Worm (Caenorhabditis elegans) whole organism, mixed stage, embryonic: ENCODE measurements around the gene F54F2.14.

Experiments
- blmp-1 ChIP-seq: fragments of 150-350 bp; optimal IDR thresholded peaks from 2 replicates; lab custom pipeline; 2014; ENCODE audit warnings: missing biosample characterization, missing genetic modification characterization
- ces-1 ChIP-seq: fragments of 150-350 bp; optimal IDR thresholded peaks from 2 replicates; lab custom pipeline; 2014; ENCODE audit warnings: missing biosample characterization, missing genetic modification reagents, missing genetic modification characterization
- drap-1 ChIP-seq: fragments of 200-800 bp; sonication (Bioruptor generic); optimal IDR thresholded peaks from 3 replicates; lab custom pipeline; 2018; ENCODE audit warnings: mild to moderate bottlenecking, missing genetic modification characterization, missing compliant biosample characterization
- mab-5 ChIP-seq: fragments of 150-350 bp; optimal IDR thresholded peaks from 2 replicates; lab custom pipeline; 2014; ENCODE audit warnings: missing biosample characterization, missing genetic modification characterization
- mep-1 ChIP-seq: fragments of 150-350 bp; optimal IDR thresholded peaks from 2 replicates; lab custom pipeline; 2017; ENCODE audit warnings: missing biosample characterization, missing genetic modification reagents, missing genetic modification characterization, inconsistent platforms
- nhr-12 ChIP-seq: fragments of 150-350 bp; optimal IDR thresholded peaks from 2 replicates; lab custom pipeline; 2014; ENCODE audit warnings: missing biosample characterization, missing genetic modification characterization
- nhr-76 ChIP-seq: sonication (generic microtip); optimal IDR thresholded peaks from 2 replicates; lab custom pipeline; 2017; ENCODE audit warnings: missing biosample characterization, missing genetic modification characterization
- pha-4 ChIP-seq: fragments of 150-350 bp; optimal IDR thresholded peaks from 2 replicates; lab custom pipeline; 2018; ENCODE audit warnings: missing biosample characterization, missing genetic modification reagents, missing genetic modification characterization
- tbx-8 ChIP-seq: fragments of 200-800 bp; sonication (Bioruptor generic); optimal IDR thresholded peaks from 2 replicates; lab custom pipeline; 2018; ENCODE audit warnings: mild to moderate bottlenecking, missing genetic modification characterization, moderate library complexity, missing compliant biosample characterization
- unc-120 ChIP-seq: sonication (generic microtip); optimal IDR thresholded peaks from 2 replicates; lab custom pipeline; 2017; ENCODE audit warnings: missing genetic modification characterization, missing compliant biosample characterization; ENCODE audit not compliant: poor library complexity, severe bottlenecking
- unc-39 ChIP-seq: fragments of 150-350 bp; optimal IDR thresholded peaks from 2 replicates; lab custom pipeline; 2014; ENCODE audit warnings: missing biosample characterization, missing genetic modification characterization
- unc-62 ChIP-seq: fragments of 150-350 bp; optimal IDR thresholded peaks from 2 replicates; lab custom pipeline; 2014; ENCODE audit warnings: missing biosample characterization, missing genetic modification reagents, missing genetic modification characterization

DNA sequence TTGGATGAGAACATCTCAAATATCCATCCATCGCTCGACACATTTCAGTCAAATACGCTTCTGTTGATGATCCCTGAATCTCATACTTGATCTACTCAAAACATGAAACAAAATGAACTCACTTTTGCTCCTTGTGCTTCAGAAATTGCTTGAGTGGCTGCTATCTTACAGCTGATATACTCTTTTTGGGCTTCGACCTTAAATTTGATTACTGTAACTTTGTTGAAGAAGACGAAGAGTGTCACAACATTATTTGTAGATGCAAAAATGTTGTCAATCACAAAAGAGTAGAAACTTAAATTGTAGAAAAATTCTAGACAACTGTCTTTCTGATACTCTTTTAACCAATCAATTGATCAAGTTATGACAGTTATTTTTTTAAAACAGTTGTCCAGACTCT, 48.8 kb upstream of the F54F2.14 start:
- TF ChIP-seq drap-1: no peak
- no peak for TF ChIP-seq pha-4 (tag; lab: Kevin White, UChicago)
- TF ChIP-seq blmp-1 (tag; lab: Kevin White, UChicago): no peak
- TF ChIP-seq tbx-8 (GFP tag; lab: Kevin White, UChicago): no peak
- no peak for TF ChIP-seq unc-39 (tag; lab: Kevin White, UChicago)
- TF ChIP-seq nhr-12 (tag; lab: Kevin White, UChicago): no peak
- no peak for TF ChIP-seq mab-5 (tag; lab: Kevin White, UChicago)
- no peak for TF ChIP-seq nhr-76 (tag; lab: Kevin White, UChicago)
- TF ChIP-seq unc-62: no peak
- TF ChIP-seq mep-1 (tag; lab: Kevin White, UChicago): no peak
- peak; percentile 8 for TF ChIP-seq ces-1
- no peak for TF ChIP-seq unc-120 (tag; lab: Kevin White, UChicago)
